Fruit fly (Drosophila melanogaster) whole organism, adult: ENCODE data around the gene CG14354.
A peak's percentile ranks its signal among the peaks of the same experiment; 100 is the strongest.

Experiments used
- CG12768 ChIP-seq: fragments of 200-800 bp; sonication (Bioruptor generic); optimal IDR thresholded peaks from 2 replicates; lab custom pipeline; 2017; ENCODE audit warnings: missing biosample characterization, missing genetic modification characterization, mild to moderate bottlenecking, moderate library complexity, missing genetic modification reagents
- CG7045 ChIP-seq: fragments of 200-800 bp; sonication (Bioruptor generic); optimal IDR thresholded peaks from 2 replicates; lab custom pipeline; 2017; ENCODE audit warnings: missing biosample characterization, mild to moderate bottlenecking, missing genetic modification characterization
- Clk ChIP-seq: fragments of 200-800 bp; sonication (Bioruptor generic); optimal IDR thresholded peaks from 2 replicates; lab custom pipeline; 2017; ENCODE audit warnings: missing biosample characterization, missing genetic modification characterization
- Hr96 ChIP-seq: fragments of 200-800 bp; sonication (Bioruptor generic); optimal IDR thresholded peaks from 2 replicates; lab custom pipeline; 2016; ENCODE audit warnings: missing biosample characterization, missing genetic modification characterization
- Mnt ChIP-seq: fragments of 200-800 bp; sonication (Bioruptor generic); optimal IDR thresholded peaks from 2 replicates; lab custom pipeline; 2016; ENCODE audit warnings: missing biosample characterization, mild to moderate bottlenecking, missing genetic modification characterization
- tj ChIP-seq: fragments of 200-800 bp; sonication (Bioruptor generic); optimal IDR thresholded peaks from 3 replicates; lab custom pipeline; 2017; ENCODE audit warnings: missing biosample characterization, mild to moderate bottlenecking, missing genetic modification characterization, moderate library complexity
- toe ChIP-seq: fragments of 200-800 bp; sonication (Bioruptor generic); optimal IDR thresholded peaks from 2 replicates; lab custom pipeline; 2016; ENCODE audit warnings: missing biosample characterization, missing genetic modification characterization

Gene CG14354

dm6 chr3R:25855594-25856305 is 40.5 kb downstream of the CG14354 start, which contains the start of gene CG5890:
TSS of gene CG5890 (plus strand) at chr3R:25856154.
- TF ChIP-seq Mnt (GFP tag; lab: Kevin White, UChicago), result no peak
- TF ChIP-seq CG12768 (GFP tag; lab: Kevin White, UChicago), result peak; percentile 40
- TF ChIP-seq Hr96 (GFP tag; lab: Kevin White, UChicago), result no peak
- no peak for TF ChIP-seq tj (GFP tag; lab: Kevin White, UChicago)
- peak; percentile 21 for TF ChIP-seq Clk (GFP tag; lab: Kevin White, UChicago)
- TF ChIP-seq CG7045 (GFP tag; lab: Kevin White, UChicago), result peak; percentile 48
- TF ChIP-seq toe (GFP tag; lab: Kevin White, UChicago), result peak; percentile 3
